Fruit fly (Drosophila melanogaster) whole organism, embryonic: Measurements from ENCODE around the gene Chrac-14.

Experiments
- Atf6 ChIP-seq: fragments of 200-800 bp; sonication (Bioruptor generic); IDR thresholded peaks from 2 replicates; pipeline ENCODE4 v1.3.6; 2022; ENCODE audit warnings: missing biosample characterization, missing genetic modification characterization
- Bdp1 ChIP-seq: fragments of 200-800 bp; sonication (Bioruptor generic); optimal IDR thresholded peaks from 3 replicates; lab custom pipeline; 2016; ENCODE audit warnings: missing biosample characterization, missing genetic modification characterization
- Bteb2 ChIP-seq: fragments of 200-800 bp; sonication (Bioruptor generic); optimal IDR thresholded peaks from 2 replicates; lab custom pipeline; 2016; ENCODE audit warnings: missing biosample characterization, missing genetic modification characterization
- CG11398 ChIP-seq: fragments of 200-800 bp; sonication (Bioruptor generic); optimal IDR thresholded peaks from 2 replicates; lab custom pipeline; 2016; ENCODE audit warnings: missing biosample characterization, missing genetic modification characterization
- CG11504 ChIP-seq: fragments of 200-800 bp; sonication (Bioruptor generic); optimal IDR thresholded peaks from 3 replicates; lab custom pipeline; 2019; ENCODE audit warnings: missing biosample characterization, mild to moderate bottlenecking, missing genetic modification characterization, moderate library complexity
- CG11723 ChIP-seq: fragments of 200-800 bp; sonication (Bioruptor generic); optimal IDR thresholded peaks from 2 replicates; lab custom pipeline; 2017; ENCODE audit warnings: missing biosample characterization, mild to moderate bottlenecking, missing genetic modification characterization
- CG12744 ChIP-seq: fragments of 200-800 bp; sonication (Bioruptor generic); optimal IDR thresholded peaks from 2 replicates; lab custom pipeline; 2016; ENCODE audit warnings: missing biosample characterization, missing genetic modification characterization
- CG12942 ChIP-seq: fragments of 200-800 bp; sonication (Bioruptor generic); optimal IDR thresholded peaks from 3 replicates; lab custom pipeline; 2016; ENCODE audit warnings: missing biosample characterization, missing genetic modification characterization
- CG13287 ChIP-seq: fragments of 200-800 bp; sonication (Bioruptor generic); IDR thresholded peaks from 2 replicates; pipeline ENCODE4 v1.3.6; 2022; ENCODE audit warnings: missing biosample characterization, missing genetic modification characterization; ENCODE audit not compliant: partially characterized antibody
- CG15011 ChIP-seq: fragments of 200-800 bp; sonication (Bioruptor generic); optimal IDR thresholded peaks from 3 replicates; lab custom pipeline; 2018; ENCODE audit warnings: missing biosample characterization, mild to moderate bottlenecking, missing genetic modification characterization
- CG16863 ChIP-seq: fragments of 200-800 bp; sonication (Bioruptor generic); optimal IDR thresholded peaks from 3 replicates; lab custom pipeline; 2016; ENCODE audit warnings: missing biosample characterization, missing genetic modification characterization
- CG17912 ChIP-seq: fragments of 200-800 bp; sonication (Bioruptor generic); optimal IDR thresholded peaks from 2 replicates; lab custom pipeline; 2018; ENCODE audit warnings: missing biosample characterization, mild to moderate bottlenecking, missing genetic modification characterization
- CG2116 ChIP-seq: fragments of 200-800 bp; sonication (Bioruptor generic); optimal IDR thresholded peaks from 3 replicates; lab custom pipeline; 2018; ENCODE audit warnings: missing biosample characterization, mild to moderate bottlenecking, missing genetic modification characterization
- CG2129 ChIP-seq: fragments of 200-800 bp; sonication (Bioruptor generic); IDR thresholded peaks from 2 replicates; pipeline ENCODE4 v1.3.6; 2022; ENCODE audit warnings: missing biosample characterization, missing genetic modification characterization; ENCODE audit not compliant: partially characterized antibody
- CG2202 ChIP-seq: fragments of 200-800 bp; sonication (Bioruptor generic); optimal IDR thresholded peaks from 2 replicates; lab custom pipeline; 2018; ENCODE audit warnings: missing biosample characterization, mild to moderate bottlenecking, missing genetic modification characterization
- CG2712 ChIP-seq: fragments of 200-800 bp; optimal IDR thresholded peaks from 3 replicates; lab custom pipeline; 2019; ENCODE audit warnings: missing biosample characterization, mild to moderate bottlenecking, missing genetic modification characterization, moderate library complexity
- CG2875 ChIP-seq: fragments of 200-800 bp; sonication (Bioruptor generic); optimal IDR thresholded peaks from 2 replicates; lab custom pipeline; 2017; ENCODE audit warnings: missing biosample characterization, mild to moderate bottlenecking, missing genetic modification characterization, missing genetic modification reagents
- CG31365 ChIP-seq: fragments of 200-800 bp; sonication (Bioruptor generic); optimal IDR thresholded peaks from 2 replicates; lab custom pipeline; 2018; ENCODE audit warnings: missing biosample characterization, mild to moderate bottlenecking, missing genetic modification characterization
- CG32532 ChIP-seq: fragments of 200-800 bp; sonication (Bioruptor generic); IDR thresholded peaks from 2 replicates; pipeline ENCODE4 v1.3.6; 2022; ENCODE audit warnings: missing biosample characterization, missing genetic modification characterization
- CG9932 ChIP-seq: fragments of 200-800 bp; sonication (Bioruptor generic); IDR thresholded peaks from 2 replicates; pipeline ENCODE4 v1.3.6; 2022; ENCODE audit warnings: missing biosample characterization, missing genetic modification characterization
- Camta ChIP-seq: fragments of 200-800 bp; sonication (Bioruptor generic); optimal IDR thresholded peaks from 2 replicates; lab custom pipeline; 2016; ENCODE audit warnings: missing biosample characterization, missing genetic modification characterization
- D19A ChIP-seq: fragments of 200-800 bp; optimal IDR thresholded peaks from 3 replicates; lab custom pipeline; 2019; ENCODE audit warnings: missing biosample characterization, mild to moderate bottlenecking, missing genetic modification characterization, moderate library complexity
- Dip3 ChIP-seq: fragments of 200-800 bp; sonication (Bioruptor generic); optimal IDR thresholded peaks from 3 replicates; lab custom pipeline; 2016; ENCODE audit warnings: missing biosample characterization, missing genetic modification characterization
- Doc3 ChIP-seq: fragments of 200-800 bp; sonication (Bioruptor generic); IDR thresholded peaks from 3 replicates; pipeline ENCODE4 v1.3.6; 2022; ENCODE audit warnings: missing biosample characterization, missing genetic modification characterization; ENCODE audit not compliant: partially characterized antibody
- ERR ChIP-seq: fragments of 200-800 bp; sonication (Bioruptor generic); optimal IDR thresholded peaks from 2 replicates; lab custom pipeline; 2016; ENCODE audit warnings: missing biosample characterization, missing genetic modification characterization
- HLH3B ChIP-seq: fragments of 200-800 bp; sonication (Bioruptor generic); IDR thresholded peaks from 2 replicates; pipeline ENCODE4 v1.3.6; 2022; ENCODE audit warnings: missing biosample characterization, missing genetic modification characterization
- Hmr ChIP-seq: fragments of 200-800 bp; sonication (Bioruptor generic); optimal IDR thresholded peaks from 3 replicates; lab custom pipeline; 2017; ENCODE audit warnings: mild to moderate bottlenecking, missing biosample characterization, missing genetic modification reagents, missing genetic modification characterization
- Hsf ChIP-seq: fragments of 200-800 bp; sonication (Bioruptor generic); optimal IDR thresholded peaks from 3 replicates; lab custom pipeline; 2016; ENCODE audit warnings: missing biosample characterization, missing genetic modification characterization
- MTF-1 ChIP-seq: fragments of 200-800 bp; sonication (Bioruptor generic); optimal IDR thresholded peaks from 2 replicates; lab custom pipeline; 2018; ENCODE audit warnings: missing biosample characterization, mild to moderate bottlenecking, missing genetic modification characterization, borderline replicate concordance
- Neu2 ChIP-seq: fragments of 200-800 bp; sonication (Bioruptor generic); optimal IDR thresholded peaks from 3 replicates; lab custom pipeline; 2016; ENCODE audit warnings: missing biosample characterization, missing genetic modification characterization, borderline replicate concordance
- Optix ChIP-seq: fragments of 200-800 bp; sonication (Bioruptor generic); IDR thresholded peaks from 3 replicates; pipeline ENCODE4 v1.3.6; 2022; ENCODE audit warnings: missing biosample characterization, missing genetic modification characterization
- Sin3A ChIP-seq: fragments of >200 bp; optimal IDR thresholded peaks from 2 replicates; lab custom pipeline; 2018
- Sry-β ChIP-seq: fragments of 200-800 bp; sonication (Bioruptor generic); optimal IDR thresholded peaks from 2 replicates; lab custom pipeline; 2018; ENCODE audit warnings: missing biosample characterization, mild to moderate bottlenecking, missing genetic modification characterization, moderate library complexity
- Sry-δ ChIP-seq: fragments of 200-800 bp; sonication (Bioruptor generic); optimal IDR thresholded peaks from 2 replicates; lab custom pipeline; 2016; ENCODE audit warnings: missing biosample characterization, missing genetic modification characterization
- Taf1 ChIP-seq: fragments of 200-800 bp; sonication (Bioruptor generic); IDR thresholded peaks from 2 replicates; pipeline ENCODE4 v1.3.6; 2022; ENCODE audit warnings: missing biosample characterization, missing genetic modification characterization
- ato ChIP-seq: fragments of 200-800 bp; sonication (Bioruptor generic); IDR thresholded peaks from 2 replicates; pipeline ENCODE4 v1.3.6; 2022; ENCODE audit warnings: missing biosample characterization, missing genetic modification characterization; ENCODE audit not compliant: partially characterized antibody
- emc ChIP-seq: fragments of 200-800 bp; sonication (Bioruptor generic); optimal IDR thresholded peaks from 2 replicates; lab custom pipeline; 2016; ENCODE audit warnings: missing biosample characterization, missing genetic modification characterization
- gcm2 ChIP-seq: fragments of 200-800 bp; sonication (Bioruptor generic); optimal IDR thresholded peaks from 2 replicates; lab custom pipeline; 2016; ENCODE audit warnings: missing biosample characterization, missing genetic modification characterization
- gt ChIP-seq: fragments of 200-800 bp; sonication (Bioruptor generic); IDR thresholded peaks from 2 replicates; pipeline ENCODE4 v1.3.6; 2022; ENCODE audit warnings: missing biosample characterization, missing genetic modification characterization
- knrl ChIP-seq: fragments of 200-800 bp; sonication (Bioruptor generic); IDR thresholded peaks from 3 replicates; pipeline ENCODE4 v1.3.6; 2022; ENCODE audit warnings: missing biosample characterization, missing genetic modification characterization; ENCODE audit not compliant: partially characterized antibody
- luna ChIP-seq: fragments of 200-800 bp; sonication (Bioruptor generic); optimal IDR thresholded peaks from 2 replicates; lab custom pipeline; 2016; ENCODE audit warnings: missing biosample characterization, missing genetic modification characterization
- nerfin-1 ChIP-seq: fragments of 200-800 bp; sonication (Bioruptor generic); optimal IDR thresholded peaks from 3 replicates; lab custom pipeline; 2019; ENCODE audit warnings: missing biosample characterization, mild to moderate bottlenecking, missing genetic modification characterization, moderate library complexity
- otp ChIP-seq: fragments of 200-800 bp; sonication (Bioruptor generic); IDR thresholded peaks from 3 replicates; pipeline ENCODE4, ENCODE4 v1.3.6; 2022; ENCODE audit warnings: missing biosample characterization, missing genetic modification characterization
- pfk ChIP-seq: fragments of 200-800 bp; sonication (Bioruptor generic); optimal IDR thresholded peaks from 2 replicates; lab custom pipeline; 2018; ENCODE audit warnings: missing biosample characterization, mild to moderate bottlenecking, missing genetic modification characterization, moderate library complexity
- pzg ChIP-seq: fragments of 200-800 bp; sonication (Bioruptor generic); optimal IDR thresholded peaks from 3 replicates; lab custom pipeline; 2018; ENCODE audit warnings: missing biosample characterization, mild to moderate bottlenecking, missing genetic modification characterization, moderate library complexity
- rib ChIP-seq: fragments of 200-800 bp; sonication (Bioruptor generic); IDR thresholded peaks from 2 replicates; pipeline ENCODE4 v1.3.6; 2022; ENCODE audit warnings: missing biosample characterization, missing genetic modification characterization
- ro ChIP-seq: fragments of 200-800 bp; sonication (Bioruptor generic); IDR thresholded peaks from 2 replicates; pipeline ENCODE4 v1.3.6; 2022; ENCODE audit warnings: missing biosample characterization, missing genetic modification characterization
- salm ChIP-seq: fragments of 200-800 bp; sonication (Bioruptor generic); optimal IDR thresholded peaks from 2 replicates; lab custom pipeline; 2018; ENCODE audit warnings: missing biosample characterization, mild to moderate bottlenecking, missing genetic modification characterization
- tgo ChIP-seq: fragments of 200-800 bp; sonication (Bioruptor generic); IDR thresholded peaks from 3 replicates; pipeline ENCODE4 v1.3.6; 2022; ENCODE audit warnings: missing biosample characterization, missing genetic modification characterization
- tio ChIP-seq: fragments of 200-800 bp; sonication (Bioruptor generic); optimal IDR thresholded peaks from 2 replicates; lab custom pipeline; 2017; ENCODE audit warnings: missing biosample characterization, missing genetic modification characterization, inconsistent platforms
- yki ChIP-seq: fragments of >200 bp; optimal IDR thresholded peaks from 3 replicates; lab custom pipeline; 2018

Chrac-14 gene

DNA sequence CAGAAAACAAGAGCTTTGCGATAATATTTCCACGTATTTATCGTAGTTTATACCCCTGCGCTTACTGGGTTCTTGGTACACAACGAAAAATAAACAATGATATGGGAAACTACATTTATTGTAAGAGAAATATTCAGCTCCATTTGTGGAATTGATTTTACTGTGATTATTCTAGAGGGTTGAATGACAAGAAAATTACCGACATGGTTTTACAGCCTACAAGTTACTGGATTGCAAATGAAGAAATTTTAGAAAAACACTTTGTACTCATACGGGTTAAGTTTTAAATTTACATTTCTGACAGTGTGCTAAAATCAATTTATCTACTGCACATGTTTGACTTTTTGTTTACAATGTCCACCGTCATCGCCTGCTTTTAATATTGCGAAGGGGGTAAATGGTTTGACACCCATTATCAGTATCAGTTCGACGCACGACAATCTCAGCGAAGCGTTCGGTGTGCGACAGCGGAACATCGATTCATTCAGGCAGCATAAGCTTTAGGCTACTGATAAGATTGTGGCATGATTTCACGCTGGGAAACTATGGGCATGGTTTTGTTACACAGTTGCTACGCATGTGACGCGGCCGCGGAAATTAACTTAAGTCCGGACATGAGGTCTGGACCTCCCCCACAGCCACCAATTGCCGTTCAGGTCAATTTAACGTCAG, 24.7 kb downstream of the Chrac-14 start (continued):
- TF ChIP-seq gt (GFP tag; lab: Robert Waterston, UW) (no peak), Optix (no peak), Sin3A (lab: Kevin White, UChicago) (no peak), Hsf (GFP tag; lab: Kevin White, UChicago) (peak; percentile 11), CG2202 (tag; lab: Kevin White, UChicago) (no peak), CG15011 (GFP tag; lab: Kevin White, UChicago) (peak; percentile 19), Sry-δ (GFP tag; lab: Kevin White, UChicago) (peak; percentile 18), CG12942 (GFP tag; lab: Kevin White, UChicago) (no peak), Neu2 (GFP tag; lab: Kevin White, UChicago) (no peak), nerfin-1 (peak; percentile 16), pfk (GFP tag; lab: Kevin White, UChicago) (no peak), ERR (GFP tag; lab: Kevin White, UChicago) (no peak), Dip3 (GFP tag; lab: Kevin White, UChicago) (no peak), emc (no peak), CG13287 (no peak), MTF-1 (GFP tag; lab: Kevin White, UChicago) (no peak), Doc3 (GFP tag; lab: Robert Waterston, UW) (no peak), CG2116 (no peak), Taf1 (GFP tag; lab: Robert Waterston, UW) (no peak), CG31365 (tag; lab: Kevin White, UChicago) (no peak), ato (no peak), ro (GFP tag; lab: Robert Waterston, UW) (no peak), luna (no peak), CG17912 (no peak), Bdp1 (GFP tag; lab: Kevin White, UChicago) (no peak), otp (no peak), CG2875 (GFP tag; lab: Kevin White, UChicago) (no peak), CG16863 (no peak), tgo (no peak), Camta (GFP tag; lab: Kevin White, UChicago) (no peak), CG11398 (GFP tag; lab: Kevin White, UChicago) (no peak), CG9932 (no peak; the same call in 1 of the 2 replicates), Sry-β (GFP tag; lab: Kevin White, UChicago) (no peak), CG11504 (tag; lab: Kevin White, UChicago) (peak; percentile 45), Bteb2 (peak; percentile 24), salm (tag; lab: Kevin White, UChicago) (no peak), Atf6 (0 out of 2 replicates have a peak, but pooled peaks have one; percentile 15), rib (no peak), knrl (GFP tag; lab: Robert Waterston, UW) (no peak), CG2712 (tag; lab: Kevin White, UChicago) (peak; percentile 48), CG11723 (GFP tag; lab: Kevin White, UChicago) (no peak), CG2129 (GFP tag; lab: Robert Waterston, UW) (no peak), tio (no peak), Hmr (peak; percentile 49), HLH3B (peak; percentile 24; the same call in 1 of the 2 replicates), pzg (no peak), CG12744 (GFP tag; lab: Kevin White, UChicago) (no peak), D19A (tag; lab: Kevin White, UChicago) (no peak), CG32532 (GFP tag; lab: Robert Waterston, UW) (no peak), yki (lab: Kevin White, UChicago) (no peak), gcm2 (no peak)
